Fruit fly (Drosophila melanogaster): ENCODE results near the gene CG13310.

CG13310 gene

DNA sequence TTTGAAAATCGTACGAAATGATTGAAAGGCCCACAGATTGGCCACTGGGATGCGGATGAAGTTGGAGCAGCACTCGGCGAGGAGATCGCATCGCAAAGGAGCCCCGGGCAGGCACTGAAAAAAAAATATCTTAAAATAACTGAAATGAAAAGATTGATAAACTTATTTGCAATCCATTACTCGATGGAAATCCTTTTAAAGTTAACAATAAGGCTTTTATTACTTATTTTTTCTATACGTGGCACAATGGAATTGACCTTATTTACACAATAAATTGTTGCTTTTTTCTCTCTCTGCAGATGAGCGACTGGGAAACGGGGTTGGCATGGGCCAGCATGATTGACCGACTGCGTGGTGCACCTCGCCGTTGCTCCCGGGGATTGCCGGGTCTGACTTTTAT, 49.1 kb downstream of the CG13310 start (continued):
- no peak for TF ChIP-seq sr (GFP tag; IDR thresholded peaks at IDR 0.05)
- TF ChIP-seq disco-r (GFP tag; optimal IDR thresholded peaks at IDR 0.05) = no peak
- no peak for TF ChIP-seq pita (GFP tag; optimal IDR thresholded peaks at IDR 0.05)
- TF ChIP-seq H15 (GFP tag; IDR thresholded peaks at IDR 0.05) = peak; percentile 34; the same call in 1 of the 3 replicates
- TF ChIP-seq otp (GFP tag; IDR thresholded peaks at IDR 0.05) = peak; percentile 74; the same call in 2 of the 3 replicates
- TF ChIP-seq Lpt (GFP tag; optimal IDR thresholded peaks at IDR 0.05) = no peak
- TF ChIP-seq CG14965 (GFP tag; optimal IDR thresholded peaks at IDR 0.05; ENCODE audit: borderline replicate concordance) = no peak
- TF ChIP-seq Adf1 (GFP tag; IDR thresholded peaks at IDR 0.05) = no peak
- peak; percentile 67 for TF ChIP-seq CG10366 (GFP tag; IDR thresholded peaks at IDR 0.05)
- TF ChIP-seq CG6813 (GFP tag; optimal IDR thresholded peaks at IDR 0.05) = peak; percentile 40
- TF ChIP-seq CG13424 (tag; optimal IDR thresholded peaks at IDR 0.05) = peak; percentile 61
- TF ChIP-seq CG1647 (GFP tag; optimal IDR thresholded peaks at IDR 0.05) = no peak
- no peak for TF ChIP-seq Oaz (GFP tag; IDR thresholded peaks at IDR 0.05)
- TF ChIP-seq CG15479 (GFP tag; optimal IDR thresholded peaks at IDR 0.05) = no peak
- TF ChIP-seq CG4820 (GFP tag; optimal IDR thresholded peaks at IDR 0.05) = peak; percentile 58
- TF ChIP-seq lbe (GFP tag; optimal IDR thresholded peaks at IDR 0.05) = no peak
- no peak for TF ChIP-seq sima (GFP tag; optimal IDR thresholded peaks at IDR 0.05)
- no peak for TF ChIP-seq twi (tag; optimal IDR thresholded peaks at IDR 0.05)
- TF ChIP-seq CG1832 (GFP tag; optimal IDR thresholded peaks at IDR 0.05) = no peak
- peak; percentile 60 for TF ChIP-seq H2.0 (GFP tag; IDR thresholded peaks at IDR 0.05)
- TF ChIP-seq ci (GFP tag; IDR thresholded peaks at IDR 0.05) = peak; percentile 83
- TF ChIP-seq gce (GFP tag; IDR thresholded peaks at IDR 0.05) = 0 out of 3 replicates have a peak, but pooled peaks have one; percentile 40
- TF ChIP-seq CG16863 (GFP tag; optimal IDR thresholded peaks at IDR 0.05) = peak; percentile 32
- 0 out of 3 replicates have a peak, but pooled peaks have one; percentile 50 for TF ChIP-seq CG11560 (tag; IDR thresholded peaks at IDR 0.05)
- TF ChIP-seq CG2202 (tag; optimal IDR thresholded peaks at IDR 0.05) = no peak
- TF ChIP-seq gcm2 (GFP tag; optimal IDR thresholded peaks at IDR 0.05) = no peak
- TF ChIP-seq CG2116 (GFP tag; optimal IDR thresholded peaks at IDR 0.05) = no peak
- peak; percentile 20 for TF ChIP-seq CG6654 (GFP tag; optimal IDR thresholded peaks at IDR 0.05)
- TF ChIP-seq CG8765 (GFP tag; IDR thresholded peaks at IDR 0.05) = no peak
- TF ChIP-seq CG2712 (tag; optimal IDR thresholded peaks at IDR 0.05) = peak; percentile 56
- TF ChIP-seq D (optimal IDR thresholded peaks at IDR 0.05) = no peak
- peak; percentile 47 for TF ChIP-seq D (GFP tag; optimal IDR thresholded peaks at IDR 0.05)
- no peak for TF ChIP-seq ranshi (GFP tag; IDR thresholded peaks at IDR 0.05)
- no peak for TF ChIP-seq hbn (GFP tag; IDR thresholded peaks at IDR 0.05; ENCODE audit: partially characterized antibody)
- TF ChIP-seq HLH54F (GFP tag; optimal IDR thresholded peaks at IDR 0.05) = no peak
- no peak for TF ChIP-seq B-H2 (GFP tag; optimal IDR thresholded peaks at IDR 0.05)
- TF ChIP-seq Pdp1 (GFP tag; optimal IDR thresholded peaks at IDR 0.05) = peak; percentile 17 to 33
- TF ChIP-seq CG16813 (GFP tag; IDR thresholded peaks at IDR 0.05; ENCODE audit: partially characterized antibody) = no peak
- TF ChIP-seq CG33557 (GFP tag; optimal IDR thresholded peaks at IDR 0.05) = no peak
- TF ChIP-seq Meics (GFP tag; optimal IDR thresholded peaks at IDR 0.05) = no peak
- no peak for TF ChIP-seq CG17829 (tag; optimal IDR thresholded peaks at IDR 0.05)
- TF ChIP-seq CG6791 (GFP tag; IDR thresholded peaks at IDR 0.05; ENCODE audit: partially characterized antibody) = no peak
- peak; percentile 25 for TF ChIP-seq sqz (GFP tag; optimal IDR thresholded peaks at IDR 0.05)
- TF ChIP-seq az2 (GFP tag; optimal IDR thresholded peaks at IDR 0.05) = peak; percentile 61
- TF ChIP-seq HLHmδ (GFP tag; optimal IDR thresholded peaks at IDR 0.05) = no peak
- no peak for TF ChIP-seq CG31388 (GFP tag; optimal IDR thresholded peaks at IDR 0.05)
- no peak for TF ChIP-seq seq (GFP tag; IDR thresholded peaks at IDR 0.05)
- TF ChIP-seq da (GFP tag; optimal IDR thresholded peaks at IDR 0.05) = no peak
- TF ChIP-seq CG12236 (GFP tag; optimal IDR thresholded peaks at IDR 0.05) = no peak
- TF ChIP-seq amos (GFP tag; IDR thresholded peaks at IDR 0.05; ENCODE audit: partially characterized antibody) = no peak
- TF ChIP-seq row (GFP tag; IDR thresholded peaks at IDR 0.05) = peak; percentile 62
- peak; percentile 73 for TF ChIP-seq sisA (GFP tag; IDR thresholded peaks at IDR 0.05)

Data from whole organism, embryonic.